Worm (Caenorhabditis elegans) whole organism, midembryonic: ENCODE measurements around the gene nhr-68.

Experiments
- T22C8.4 ChIP-seq: fragments of 200-800 bp; sonication (Bioruptor generic); IDR thresholded peaks from 2 replicates; pipeline ENCODE4 v1.3.6; 2022; ENCODE audit warnings: missing genetic modification characterization, missing compliant biosample characterization
- cog-1 ChIP-seq: sonication (generic microtip); optimal IDR thresholded peaks from 2 replicates; lab custom pipeline; 2016; ENCODE audit warnings: missing genetic modification characterization, missing compliant biosample characterization
- flt-1 ChIP-seq: fragments of 200-800 bp; sonication (Bioruptor generic); IDR thresholded peaks from 2 replicates; pipeline ENCODE4 v1.3.6; 2022; ENCODE audit warnings: missing genetic modification characterization, missing compliant biosample characterization
- med-1 ChIP-seq: sonication (generic microtip); optimal IDR thresholded peaks from 2 replicates; lab custom pipeline; 2017; ENCODE audit warnings: missing genetic modification characterization, mild to moderate bottlenecking, missing compliant biosample characterization, antibody characterized with exemption, missing genetic modification reagents; ENCODE audit not compliant: insufficient read depth
- ref-1 ChIP-seq: fragments of 200-800 bp; sonication (Bioruptor generic); conservative IDR thresholded peaks from 2 replicates; pipeline ENCODE4 v1.3.6; 2022; ENCODE audit warnings: missing genetic modification reagents, missing genetic modification characterization, missing compliant biosample characterization
- tab-1 ChIP-seq: fragments of 200-800 bp; sonication (Bioruptor generic); IDR thresholded peaks from 2 replicates; pipeline ENCODE4 v1.3.6; 2022; ENCODE audit warnings: missing genetic modification characterization, missing compliant biosample characterization
- ztf-23 ChIP-seq: fragments of 200-800 bp; sonication (Bioruptor generic); IDR thresholded peaks from 2 replicates; pipeline ENCODE4 v1.3.6; 2022; ENCODE audit warnings: missing genetic modification reagents, missing genetic modification characterization, missing compliant biosample characterization
- ztf-29 ChIP-seq: fragments of 200-800 bp; sonication (Bioruptor generic); IDR thresholded peaks from 2 replicates; pipeline ENCODE4 v1.3.6; 2022; ENCODE audit warnings: missing genetic modification reagents, missing genetic modification characterization, missing compliant biosample characterization

DNA sequence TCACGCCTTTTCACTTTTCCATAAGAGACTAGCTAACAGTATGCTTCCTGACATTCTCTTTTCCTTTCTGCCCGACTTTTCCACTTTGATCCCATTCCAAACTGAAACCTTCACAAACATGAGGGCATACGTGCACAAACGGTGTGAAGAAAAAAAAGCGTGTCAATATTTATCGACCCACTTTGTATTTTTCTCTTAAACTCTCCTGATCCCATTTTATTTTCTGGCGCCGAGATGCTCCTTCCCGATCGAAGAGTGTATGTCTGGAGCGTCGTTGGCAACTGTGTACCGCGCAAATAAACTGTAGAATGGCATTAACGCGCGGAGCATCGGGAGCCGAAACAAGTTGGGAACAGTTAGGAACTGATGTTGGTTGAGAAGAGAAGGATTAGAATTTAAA lies 43.7 kb upstream of the nhr-68 start:
- TF ChIP-seq cog-1 (tag; lab: Kevin White, UChicago) (no peak), T22C8.4 (GFP tag; lab: Robert Waterston, UW) (no peak), flt-1 (GFP tag; lab: Robert Waterston, UW) (no peak), med-1 (GFP tag; lab: Kevin White, UChicago) (no peak), ref-1 (GFP tag; lab: Robert Waterston, UW) (no peak), ztf-29 (GFP tag; lab: Robert Waterston, UW) (no peak), ztf-23 (GFP tag; lab: Robert Waterston, UW) (no peak), tab-1 (GFP tag; lab: Robert Waterston, UW) (no peak)
